Fruit fly (Drosophila melanogaster) whole organism, embryonic: ENCODE results near the gene Sws1.

Experiments
- Bdp1 ChIP-seq: fragments of 200-800 bp; sonication (Bioruptor generic); optimal IDR thresholded peaks from 3 replicates; lab custom pipeline; 2016; ENCODE audit warnings: missing biosample characterization, missing genetic modification characterization
- Blimp-1 ChIP-seq: fragments of 200-800 bp; sonication (Bioruptor generic); optimal IDR thresholded peaks from 3 replicates; lab custom pipeline; 2018; ENCODE audit warnings: missing biosample characterization, missing genetic modification characterization, mild to moderate bottlenecking, moderate library complexity, missing genetic modification reagents
- CG10147 ChIP-seq: fragments of 200-800 bp; sonication (Bioruptor generic); optimal IDR thresholded peaks from 2 replicates; lab custom pipeline; 2019; ENCODE audit warnings: missing biosample characterization, mild to moderate bottlenecking, missing genetic modification characterization, moderate library complexity
- CG11398 ChIP-seq: fragments of 200-800 bp; sonication (Bioruptor generic); optimal IDR thresholded peaks from 2 replicates; lab custom pipeline; 2016; ENCODE audit warnings: missing biosample characterization, missing genetic modification characterization
- CG1233 ChIP-seq: fragments of 200-800 bp; sonication (Bioruptor generic); optimal IDR thresholded peaks from 4 replicates; lab custom pipeline; 2018; ENCODE audit warnings: missing biosample characterization, mild to moderate bottlenecking, missing genetic modification characterization
- CG13287 ChIP-seq: fragments of 200-800 bp; sonication (Bioruptor generic); IDR thresholded peaks from 2 replicates; pipeline ENCODE4 v1.3.6; 2022; ENCODE audit warnings: missing biosample characterization, missing genetic modification characterization; ENCODE audit not compliant: partially characterized antibody
- CG14667 ChIP-seq: fragments of 200-800 bp; sonication (Bioruptor generic); IDR thresholded peaks from 2 replicates; pipeline ENCODE4 v1.3.6; 2022; ENCODE audit warnings: missing biosample characterization, missing genetic modification characterization
- CG1529 ChIP-seq: fragments of 200-800 bp; sonication (Bioruptor generic); optimal IDR thresholded peaks from 3 replicates; lab custom pipeline; 2018; ENCODE audit warnings: missing biosample characterization, missing genetic modification characterization
- CG1647 ChIP-seq: fragments of 200-800 bp; sonication (Bioruptor generic); optimal IDR thresholded peaks from 3 replicates; lab custom pipeline; 2016; ENCODE audit warnings: missing biosample characterization, missing genetic modification characterization
- CG16815 ChIP-seq: fragments of 200-800 bp; sonication (Bioruptor generic); optimal IDR thresholded peaks from 3 replicates; lab custom pipeline; 2017; ENCODE audit warnings: missing biosample characterization, mild to moderate bottlenecking, missing genetic modification characterization
- CG18764 ChIP-seq: fragments of 200-800 bp; sonication (Bioruptor generic); optimal IDR thresholded peaks from 3 replicates; lab custom pipeline; 2016; ENCODE audit warnings: missing biosample characterization, missing genetic modification characterization
- CG2120 ChIP-seq: fragments of 200-800 bp; sonication (Bioruptor generic); optimal IDR thresholded peaks from 3 replicates; lab custom pipeline; 2016; ENCODE audit warnings: missing biosample characterization, missing genetic modification characterization
- CG31365 ChIP-seq: fragments of 200-800 bp; sonication (Bioruptor generic); optimal IDR thresholded peaks from 2 replicates; lab custom pipeline; 2018; ENCODE audit warnings: missing biosample characterization, mild to moderate bottlenecking, missing genetic modification characterization
- CG6254 ChIP-seq: fragments of 200-800 bp; sonication (Bioruptor generic); optimal IDR thresholded peaks from 3 replicates; lab custom pipeline; 2017; ENCODE audit warnings: mild to moderate bottlenecking, missing biosample characterization, missing genetic modification reagents, missing genetic modification characterization
- CG6854 ChIP-seq: fragments of 200-800 bp; sonication (Bioruptor generic); optimal IDR thresholded peaks from 3 replicates; lab custom pipeline; 2017; ENCODE audit warnings: missing biosample characterization, mild to moderate bottlenecking, missing genetic modification characterization
- CG8924 ChIP-seq: fragments of 200-800 bp; optimal IDR thresholded peaks from 3 replicates; lab custom pipeline; 2019; ENCODE audit warnings: missing biosample characterization, mild to moderate bottlenecking, missing genetic modification characterization, moderate library complexity
- CG9817 ChIP-seq: fragments of 200-800 bp; sonication (Bioruptor generic); optimal IDR thresholded peaks from 2 replicates; lab custom pipeline; 2018; ENCODE audit warnings: missing biosample characterization, mild to moderate bottlenecking, missing genetic modification characterization, moderate library complexity
- D19B ChIP-seq: fragments of 200-800 bp; sonication (Bioruptor generic); optimal IDR thresholded peaks from 2 replicates; lab custom pipeline; 2017; ENCODE audit warnings: missing biosample characterization, mild to moderate bottlenecking, missing genetic modification characterization
- Dbx ChIP-seq: fragments of 200-800 bp; sonication (Bioruptor generic); IDR thresholded peaks from 3 replicates; pipeline ENCODE4 v1.3.6; 2022; ENCODE audit warnings: missing biosample characterization, missing genetic modification characterization
- Dek ChIP-seq: fragments of 200-800 bp; sonication (Bioruptor generic); optimal IDR thresholded peaks from 3 replicates; lab custom pipeline; 2019; ENCODE audit warnings: missing biosample characterization, mild to moderate bottlenecking, missing genetic modification characterization, moderate library complexity
- Dll ChIP-seq: fragments of 200-800 bp; sonication (Bioruptor generic); IDR thresholded peaks from 4 replicates; pipeline ENCODE4 v1.3.6; 2022; ENCODE audit warnings: missing biosample characterization, missing genetic modification characterization; ENCODE audit not compliant: partially characterized antibody
- Ets65A ChIP-seq: fragments of 200-800 bp; sonication (Bioruptor generic); peaks from one replicate; lab custom pipeline; 2016; ENCODE audit warnings: missing biosample characterization, missing genetic modification characterization
- Ets97D ChIP-seq: fragments of 200-800 bp; sonication (Bioruptor generic); optimal IDR thresholded peaks from 3 replicates; lab custom pipeline; 2016; ENCODE audit warnings: missing biosample characterization, missing genetic modification characterization
- MTF-1 ChIP-seq: fragments of 200-800 bp; sonication (Bioruptor generic); optimal IDR thresholded peaks from 2 replicates; lab custom pipeline; 2018; ENCODE audit warnings: missing biosample characterization, mild to moderate bottlenecking, missing genetic modification characterization, borderline replicate concordance
- Med ChIP-seq: fragments of 200-800 bp; sonication (Bioruptor generic); peaks from one replicate; lab custom pipeline; 2016; ENCODE audit warnings: missing biosample characterization, missing genetic modification characterization, mild to moderate bottlenecking, inconsistent platforms, moderate library complexity
- NK7.1 ChIP-seq: fragments of 200-800 bp; sonication (Bioruptor generic); optimal IDR thresholded peaks from 3 replicates; lab custom pipeline; 2016; ENCODE audit warnings: missing biosample characterization, missing genetic modification characterization
- Opbp ChIP-seq: fragments of 200-800 bp; sonication (Bioruptor generic); IDR thresholded peaks from 3 replicates; pipeline ENCODE4 v1.3.6; 2022; ENCODE audit warnings: missing biosample characterization, missing genetic modification characterization; ENCODE audit not compliant: partially characterized antibody
- Pdp1 ChIP-seq, 2 experiments: fragments of 200-800 bp; sonication (Bioruptor generic); optimal IDR thresholded peaks; 3 replicates each; lab custom pipeline; 2016; ENCODE audit warnings: missing biosample characterization in 2 of 2, missing genetic modification characterization in 2 of 2, mild to moderate bottlenecking in 1 of 2, moderate library complexity in 1 of 2
- Rx ChIP-seq: fragments of 200-800 bp; sonication (Bioruptor generic); IDR thresholded peaks from 2 replicates; pipeline ENCODE4 v1.3.6; 2022; ENCODE audit warnings: missing biosample characterization, missing genetic modification characterization
- Side ChIP-seq: fragments of 200-800 bp; sonication (Bioruptor generic); optimal IDR thresholded peaks from 2 replicates; lab custom pipeline; 2016; ENCODE audit warnings: missing biosample characterization, missing genetic modification characterization
- Six4 ChIP-seq: fragments of 200-800 bp; sonication (Bioruptor generic); optimal IDR thresholded peaks from 2 replicates; lab custom pipeline; 2016; ENCODE audit warnings: missing biosample characterization, missing genetic modification characterization
- Ssrp ChIP-seq: fragments of 200-800 bp; sonication (Bioruptor generic); optimal IDR thresholded peaks from 2 replicates; lab custom pipeline; 2018; ENCODE audit warnings: missing biosample characterization, mild to moderate bottlenecking, missing genetic modification characterization, moderate library complexity
- Xbp1 ChIP-seq: fragments of 200-800 bp; sonication (Bioruptor generic); optimal IDR thresholded peaks from 3 replicates; lab custom pipeline; 2016; ENCODE audit warnings: missing biosample characterization, mild to moderate bottlenecking, missing genetic modification characterization
- ab ChIP-seq: fragments of 200-800 bp; sonication (Bioruptor generic); optimal IDR thresholded peaks from 2 replicates; lab custom pipeline; 2016; ENCODE audit warnings: missing biosample characterization, missing genetic modification characterization
- ato ChIP-seq: fragments of 200-800 bp; sonication (Bioruptor generic); IDR thresholded peaks from 2 replicates; pipeline ENCODE4 v1.3.6; 2022; ENCODE audit warnings: missing biosample characterization, missing genetic modification characterization; ENCODE audit not compliant: partially characterized antibody
- cg ChIP-seq: fragments of 200-800 bp; sonication (Bioruptor generic); optimal IDR thresholded peaks from 3 replicates; lab custom pipeline; 2019; ENCODE audit warnings: missing biosample characterization, mild to moderate bottlenecking, missing genetic modification characterization, moderate library complexity
- ci ChIP-seq: fragments of 200-800 bp; sonication (Bioruptor generic); IDR thresholded peaks from 3 replicates; pipeline ENCODE4 v1.3.6; 2022; ENCODE audit warnings: missing biosample characterization, missing genetic modification characterization
- danr ChIP-seq: fragments of 200-800 bp; sonication (Bioruptor generic); IDR thresholded peaks from 2 replicates; pipeline ENCODE4 v1.3.6; 2022; ENCODE audit warnings: missing biosample characterization, missing genetic modification characterization
- dimm ChIP-seq: fragments of 200-800 bp; sonication (Bioruptor generic); IDR thresholded peaks from 2 replicates; pipeline ENCODE4 v1.3.6; 2022; ENCODE audit warnings: missing biosample characterization, missing genetic modification characterization
- disco-r ChIP-seq: fragments of 200-800 bp; sonication (Bioruptor generic); optimal IDR thresholded peaks from 2 replicates; lab custom pipeline; 2016; ENCODE audit warnings: missing biosample characterization, missing genetic modification characterization
- dmrt11E ChIP-seq: fragments of 200-800 bp; sonication (Bioruptor generic); optimal IDR thresholded peaks from 3 replicates; lab custom pipeline; 2018; ENCODE audit warnings: missing biosample characterization, mild to moderate bottlenecking, missing genetic modification characterization, moderate library complexity
- fd102C ChIP-seq: fragments of 200-800 bp; sonication (Bioruptor generic); optimal IDR thresholded peaks from 2 replicates; lab custom pipeline; 2018; ENCODE audit warnings: missing biosample characterization, mild to moderate bottlenecking, missing genetic modification characterization, moderate library complexity
- hbn ChIP-seq: fragments of 200-800 bp; sonication (Bioruptor generic); IDR thresholded peaks from 2 replicates; pipeline ENCODE4 v1.3.6; 2022; ENCODE audit warnings: missing biosample characterization, missing genetic modification characterization; ENCODE audit not compliant: partially characterized antibody
- knrl ChIP-seq: fragments of 200-800 bp; sonication (Bioruptor generic); IDR thresholded peaks from 3 replicates; pipeline ENCODE4 v1.3.6; 2022; ENCODE audit warnings: missing biosample characterization, missing genetic modification characterization; ENCODE audit not compliant: partially characterized antibody
- lmd ChIP-seq: fragments of 200-800 bp; sonication (Bioruptor generic); IDR thresholded peaks from 2 replicates; pipeline ENCODE4 v1.3.6; 2022; ENCODE audit warnings: missing biosample characterization, missing genetic modification characterization
- pb ChIP-seq: fragments of 200-800 bp; sonication (Bioruptor generic); optimal IDR thresholded peaks from 3 replicates; lab custom pipeline; 2016; ENCODE audit warnings: missing biosample characterization, missing genetic modification characterization
- sens ChIP-seq: fragments of 200-800 bp; sonication (Bioruptor generic); peaks from one replicate; lab custom pipeline; 2016; ENCODE audit warnings: missing biosample characterization, missing genetic modification characterization
- seq ChIP-seq: fragments of 200-800 bp; sonication (Bioruptor generic); IDR thresholded peaks from 2 replicates; pipeline ENCODE4 v1.3.6; 2022; ENCODE audit warnings: missing biosample characterization, missing genetic modification characterization
- slou ChIP-seq: fragments of 200-800 bp; sonication (Bioruptor generic); optimal IDR thresholded peaks from 3 replicates; lab custom pipeline; 2016; ENCODE audit warnings: missing biosample characterization, missing genetic modification characterization
- toy ChIP-seq: fragments of 200-800 bp; sonication (Bioruptor generic); IDR thresholded peaks from 2 replicates; pipeline ENCODE4 v1.3.6; 2022; ENCODE audit warnings: missing biosample characterization, missing genetic modification characterization
- ttk ChIP-seq: fragments of 200-800 bp; sonication (Bioruptor generic); IDR thresholded peaks from 2 replicates; pipeline ENCODE4 v2.1.2; 2022; ENCODE audit warnings: missing biosample characterization, missing genetic modification characterization

Gene Sws1

DNA sequence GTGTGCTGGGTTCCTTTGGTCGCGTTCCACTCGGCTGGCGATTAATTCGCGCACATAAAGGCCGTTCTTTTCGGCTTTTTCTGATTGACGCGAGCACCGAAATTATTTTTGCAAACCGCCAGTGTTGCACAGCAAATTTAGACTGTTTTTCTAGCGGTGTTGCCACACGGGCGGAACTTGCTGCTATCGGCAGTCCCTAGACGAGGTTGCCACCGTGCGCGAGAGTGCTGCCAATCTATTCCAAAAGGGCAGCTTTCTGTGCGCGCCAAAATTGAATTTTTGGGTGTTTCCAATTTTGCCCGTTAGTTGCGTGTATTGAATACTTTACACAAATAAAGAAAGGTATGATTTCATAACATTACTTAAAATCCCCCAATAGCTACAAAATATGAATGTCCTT lies 10.4 kb upstream of the Sws1 start, which contains the start of gene Drp1 (continued):
- TF ChIP-seq CG9817: peak; percentile 22
- no peak for TF ChIP-seq cg (GFP tag; lab: Kevin White, UChicago)
- no peak for TF ChIP-seq CG14667
- TF ChIP-seq CG31365 (tag; lab: Kevin White, UChicago): no peak
- no peak for TF ChIP-seq CG10147
- no peak for TF ChIP-seq CG1529
- TF ChIP-seq CG13287 (GFP tag; lab: Robert Waterston, UW): peak; percentile 88
- peak; percentile 26 for TF ChIP-seq CG18764 (GFP tag; lab: Kevin White, UChicago)
- TF ChIP-seq MTF-1 (GFP tag; lab: Kevin White, UChicago): no peak
- TF ChIP-seq seq (GFP tag; lab: Robert Waterston, UW): no peak
- peak; percentile 72 for TF ChIP-seq Dbx (GFP tag; lab: Robert Waterston, UW)
- no peak for TF ChIP-seq Rx (GFP tag; lab: Robert Waterston, UW)
- no peak for TF ChIP-seq CG6254 (GFP tag; lab: Kevin White, UChicago)
- no peak for TF ChIP-seq danr (GFP tag; lab: Robert Waterston, UW)
- TF ChIP-seq NK7.1: no peak
- no peak for TF ChIP-seq D19B
- TF ChIP-seq disco-r (GFP tag; lab: Kevin White, UChicago): peak; percentile 49
- TF ChIP-seq Dll (GFP tag; lab: Robert Waterston, UW): peak; percentile 59; the same call in 3 of the 4 replicates
- TF ChIP-seq Med (GFP tag; lab: Kevin White, UChicago): peak; percentile 96
- TF ChIP-seq dmrt11E (tag; lab: Kevin White, UChicago): peak; percentile 23
- TF ChIP-seq CG16815 (GFP tag; lab: Kevin White, UChicago): no peak
- peak; percentile 33 for TF ChIP-seq Six4
- peak in 1 of 2 experiments; percentile 41 for TF ChIP-seq Pdp1 (GFP tag; optimal IDR thresholded peaks at IDR 0.05; lab: Kevin White, UChicago)
- TF ChIP-seq CG11398 (GFP tag; lab: Kevin White, UChicago): peak; percentile 27
- no peak for TF ChIP-seq toy (GFP tag; lab: Robert Waterston, UW)
- TF ChIP-seq hbn (GFP tag; lab: Robert Waterston, UW): peak; percentile 67
- TF ChIP-seq dimm (GFP tag; lab: Robert Waterston, UW): no peak
- TF ChIP-seq CG2120 (GFP tag; lab: Kevin White, UChicago): peak; percentile 83
- no peak for TF ChIP-seq CG1647 (GFP tag; lab: Kevin White, UChicago)
- TF ChIP-seq Dek (tag; lab: Kevin White, UChicago): no peak
- TF ChIP-seq Bdp1 (GFP tag; lab: Kevin White, UChicago): peak; percentile 28
- TF ChIP-seq pb (GFP tag; lab: Kevin White, UChicago): no peak
- TF ChIP-seq CG6854: no peak
- TF ChIP-seq knrl (GFP tag; lab: Robert Waterston, UW): peak; percentile 77
- TF ChIP-seq CG1233 (GFP tag; lab: Kevin White, UChicago): peak; percentile 6
- TF ChIP-seq sens: peak; percentile 82
- peak; percentile 87 for TF ChIP-seq Ets97D
- peak; percentile 90 for TF ChIP-seq Ets65A (GFP tag; lab: Kevin White, UChicago)
- TF ChIP-seq Blimp-1 (GFP tag; lab: Kevin White, UChicago): no peak
- TF ChIP-seq CG8924: no peak
- peak; percentile 40; the same call in 1 of the 2 replicates for TF ChIP-seq ttk (GFP tag; lab: Robert Waterston, UW)
- no peak for TF ChIP-seq Ssrp (tag; lab: Kevin White, UChicago)
- TF ChIP-seq ci (GFP tag; lab: Robert Waterston, UW): peak; percentile 60; the same call in 1 of the 3 replicates
- TF ChIP-seq ato (GFP tag; lab: Robert Waterston, UW): peak; percentile 61
- peak; percentile 46 for TF ChIP-seq Side (GFP tag; lab: Kevin White, UChicago)
- TF ChIP-seq slou (GFP tag; lab: Kevin White, UChicago): peak; percentile 25
- TF ChIP-seq Opbp (GFP tag; lab: Robert Waterston, UW): peak; percentile 83
- TF ChIP-seq ab: no peak
- TF ChIP-seq Xbp1 (GFP tag; lab: Kevin White, UChicago): peak; percentile 57
- peak; percentile 44; the same call in 1 of the 2 replicates for TF ChIP-seq lmd
- TF ChIP-seq fd102C (GFP tag; lab: Kevin White, UChicago): no peak
